Fruit fly (Drosophila melanogaster): ENCODE results near the gene cocoon.

The cocoon gene

DNA sequence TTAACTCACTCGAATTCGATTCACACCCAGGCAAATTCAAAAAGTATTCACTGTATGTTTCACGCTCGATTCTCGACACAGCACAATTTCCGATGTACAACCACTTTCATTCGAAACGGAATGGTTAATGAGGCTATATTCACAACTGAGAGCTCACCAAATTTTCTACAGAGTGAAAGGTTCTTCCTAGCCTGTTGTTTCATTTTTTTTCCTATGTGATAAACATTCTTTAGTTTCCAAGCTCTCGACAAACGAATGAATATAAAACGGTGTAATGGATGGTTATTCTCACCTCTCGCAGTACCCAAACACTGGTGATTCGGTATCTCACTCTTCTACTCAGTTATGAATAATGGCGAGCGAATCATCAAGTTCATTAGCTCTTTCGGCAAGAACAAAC, at the start of gene cocoon:
TSS of gene cocoon (minus strand) at position 101 of the 400 bp plus-strand sequence.
- TF ChIP-seq ey (GFP tag; optimal IDR thresholded peaks at IDR 0.05) (no peak), CG32264 (GFP tag; optimal IDR thresholded peaks at IDR 0.05) (no peak), foxo (GFP tag; optimal IDR thresholded peaks at IDR 0.05) (no peak), usp (GFP tag; optimal IDR thresholded peaks at IDR 0.05) (no peak), GATAd (GFP tag; optimal IDR thresholded peaks at IDR 0.05) (no peak), Dif (GFP tag; optimal IDR thresholded peaks at IDR 0.05; ENCODE audit: partially characterized antibody) (no peak), N (GFP tag; optimal IDR thresholded peaks at IDR 0.05) (no peak), Hr78 (GFP tag; optimal IDR thresholded peaks at IDR 0.05) (no peak), tai (GFP tag; optimal IDR thresholded peaks at IDR 0.05) (no peak), fru (GFP tag; optimal IDR thresholded peaks at IDR 0.05) (no peak), jim (GFP tag; optimal IDR thresholded peaks at IDR 0.05) (no peak), brk (GFP tag; optimal IDR thresholded peaks at IDR 0.05) (no peak), Hnf4 (GFP tag; optimal IDR thresholded peaks at IDR 0.05) (no peak), sage (GFP tag; optimal IDR thresholded peaks at IDR 0.05) (no peak), Mio (GFP tag; optimal IDR thresholded peaks at IDR 0.05) (no peak), Hr83 (GFP tag; optimal IDR thresholded peaks at IDR 0.05; ENCODE audit: poor library complexity, severe bottlenecking) (no peak), Jra (GFP tag; optimal IDR thresholded peaks at IDR 0.05) (no peak)

DNA sequence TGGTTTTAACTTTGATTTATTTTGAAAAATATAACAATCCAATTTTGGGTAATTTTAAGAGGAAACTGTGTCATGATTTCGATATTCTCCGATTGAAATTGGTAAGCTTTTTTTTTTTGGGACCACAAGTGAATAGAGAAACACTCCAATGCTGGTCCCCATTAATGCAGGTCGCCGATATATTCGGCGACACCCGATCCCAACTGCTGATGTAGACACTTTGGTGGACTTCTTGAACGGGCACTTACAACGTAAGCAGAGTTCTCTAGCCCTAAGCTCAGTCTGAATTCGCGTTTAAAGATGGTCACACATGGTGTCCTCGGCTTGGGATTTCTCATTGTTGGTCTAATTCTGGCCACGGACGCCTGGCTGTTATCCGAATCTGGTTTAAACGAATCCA, 46.4 kb upstream of the cocoon start, which contains the start of gene yellow-k:
TSS of gene yellow-k (plus strand) at position 301 of the 400 bp plus-strand sequence.
- TF ChIP-seq Hr78 (GFP tag; optimal IDR thresholded peaks at IDR 0.05) (no peak), CG32264 (GFP tag; optimal IDR thresholded peaks at IDR 0.05) (no peak), dmrt93B (GFP tag; optimal IDR thresholded peaks at IDR 0.05) (no peak), h (GFP tag; optimal IDR thresholded peaks at IDR 0.05) (no peak), tai (GFP tag; optimal IDR thresholded peaks at IDR 0.05) (no peak), dl (GFP tag; optimal IDR thresholded peaks at IDR 0.05; ENCODE audit: insufficient read depth in 1 of 2, partially characterized antibody in 2 of 2) (no peak), sage (GFP tag; optimal IDR thresholded peaks at IDR 0.05) (no peak), Myc (optimal IDR thresholded peaks at IDR 0.05) (no peak), Abd-B (GFP tag; optimal IDR thresholded peaks at IDR 0.05) (no peak), CG9705 (GFP tag; optimal IDR thresholded peaks at IDR 0.05) (no peak)

DNA sequence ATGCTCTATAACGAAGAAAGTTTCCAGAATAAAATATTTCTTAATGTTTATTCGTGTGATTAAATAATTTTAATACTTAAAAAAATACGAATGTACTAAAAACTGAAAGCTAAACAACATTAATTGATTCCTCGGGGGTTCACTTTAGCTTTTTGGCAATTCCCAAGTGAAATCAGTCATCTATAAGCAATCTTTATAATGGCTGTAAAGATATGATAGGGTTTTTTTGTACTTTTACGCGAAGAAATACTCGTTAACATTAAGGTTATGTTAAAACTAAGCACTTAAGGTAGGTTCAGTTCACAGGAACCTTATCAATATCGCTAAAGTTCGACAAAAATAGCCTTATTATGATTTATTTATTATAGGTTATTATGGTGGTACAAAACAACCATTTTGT, 46.0 kb upstream of the cocoon start:
- no peak for TF ChIP-seq Hr78 (GFP tag; optimal IDR thresholded peaks at IDR 0.05)
- no peak for TF ChIP-seq Rel (GFP tag; optimal IDR thresholded peaks at IDR 0.05)
- TF ChIP-seq Rel (tag; optimal IDR thresholded peaks at IDR 0.05) = peak; percentile 98

DNA sequence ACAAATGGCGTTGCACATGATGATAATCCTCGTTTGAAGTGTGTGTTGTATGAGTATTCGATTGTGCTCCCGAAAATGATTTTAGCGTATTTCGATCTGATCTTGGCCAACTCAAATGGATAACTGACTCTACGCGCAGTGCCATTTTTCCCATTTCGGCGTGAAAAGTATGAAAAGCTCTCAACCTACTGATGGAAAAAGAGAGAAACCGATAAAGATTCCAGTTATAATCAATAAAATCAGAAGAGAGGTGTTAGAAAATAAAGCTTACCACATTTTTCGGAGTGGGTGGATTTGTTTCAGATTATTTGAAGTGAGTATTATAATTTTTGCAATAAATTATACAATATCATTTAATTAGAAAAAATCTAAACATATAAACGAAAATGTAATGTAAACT, 45.6 kb upstream of the cocoon start, which contains the start of gene mex1:
TSS of gene mex1 (minus strand) at position 101 of the 400 bp plus-strand sequence.
- TF ChIP-seq HLH106 (tag; optimal IDR thresholded peaks at IDR 0.05) (no peak), Abd-B (GFP tag; optimal IDR thresholded peaks at IDR 0.05) (no peak), jim (GFP tag; optimal IDR thresholded peaks at IDR 0.05) (no peak), Jra (GFP tag; optimal IDR thresholded peaks at IDR 0.05) (no peak), dsf (GFP tag; optimal IDR thresholded peaks at IDR 0.05; ENCODE audit: borderline replicate concordance) (no peak)

DNA sequence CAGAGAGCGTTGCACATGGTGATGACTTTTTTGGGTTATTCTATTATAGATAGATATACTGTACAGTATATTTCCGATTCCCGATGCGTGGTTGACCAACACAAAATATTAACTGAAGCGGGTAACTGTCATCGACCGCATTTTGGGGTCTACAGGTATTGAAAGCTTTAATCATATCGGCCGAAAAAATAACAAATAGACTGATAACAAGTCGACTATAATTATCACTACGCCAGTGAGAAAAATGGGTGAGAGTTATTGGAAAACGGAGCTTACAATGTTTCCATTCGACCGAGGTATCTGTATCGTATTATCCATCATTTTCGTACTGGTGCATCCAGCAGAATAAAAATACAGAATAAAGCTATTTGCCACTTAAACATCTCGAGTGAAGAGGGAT, 44.4 kb upstream of the cocoon start:
- TF ChIP-seq Hr78 (GFP tag; optimal IDR thresholded peaks at IDR 0.05) (no peak), tai (GFP tag; optimal IDR thresholded peaks at IDR 0.05) (no peak), Rel (GFP tag; optimal IDR thresholded peaks at IDR 0.05) (no peak), Rel (tag; optimal IDR thresholded peaks at IDR 0.05) (peak; percentile 45), Dfd (GFP tag; optimal IDR thresholded peaks at IDR 0.05) (no peak), lola (GFP tag; optimal IDR thresholded peaks at IDR 0.05) (no peak)

DNA sequence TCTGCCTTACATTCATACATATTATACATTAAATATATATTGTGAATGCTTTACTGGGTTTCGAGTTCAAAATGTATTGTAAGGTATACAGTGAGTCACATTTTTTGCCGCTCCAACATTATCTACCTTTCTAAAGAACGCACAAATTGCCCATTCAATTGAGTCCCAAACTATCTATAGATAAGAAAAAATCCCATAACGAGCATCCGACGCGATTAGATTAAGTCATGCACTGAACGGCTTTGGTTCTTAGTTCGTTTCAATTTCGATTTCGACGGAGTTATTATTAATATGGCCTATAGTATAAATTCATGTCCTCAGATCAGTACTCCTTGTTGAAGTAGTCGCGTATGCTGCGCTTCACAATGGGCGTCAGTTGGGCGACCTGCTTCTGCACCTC, 43.6 kb upstream of the cocoon start:
- no peak for TF ChIP-seq dsf (GFP tag; optimal IDR thresholded peaks at IDR 0.05; ENCODE audit: borderline replicate concordance)
- no peak for TF ChIP-seq dmrt93B (GFP tag; optimal IDR thresholded peaks at IDR 0.05)
- TF ChIP-seq usp (GFP tag; optimal IDR thresholded peaks at IDR 0.05) = no peak
- TF ChIP-seq Rel (GFP tag; optimal IDR thresholded peaks at IDR 0.05) = no peak
- TF ChIP-seq Rel (tag; optimal IDR thresholded peaks at IDR 0.05) = peak; percentile 28
- no peak for TF ChIP-seq pan (optimal IDR thresholded peaks at IDR 0.05)
- no peak for TF ChIP-seq CG9705 (GFP tag; optimal IDR thresholded peaks at IDR 0.05)
- TF ChIP-seq HLH106 (tag; optimal IDR thresholded peaks at IDR 0.05) = no peak

Measured in whole organism, wandering third instar larva.